Worm (Caenorhabditis elegans): Measurements from ENCODE around the gene npp-9.
A peak's percentile ranks its signal among the peaks of the same experiment; 100 is the strongest.

Gene npp-9

ce11 chrIII:3404354-3404913 lies at the start of gene npp-9, which contains the start of gene F59A2.5:
Gene npp-9, minus strand, starts transcription at chrIII:3404479.
Gene F59A2.5, plus strand, starts transcription at chrIII:3404863.
- no peak for TF ChIP-seq unc-62 (GFP tag; optimal IDR thresholded peaks at IDR 0.05)
- no peak for TF ChIP-seq ceh-16 (tag; optimal IDR thresholded peaks at IDR 0.05)
- peak; percentile 77 for TF ChIP-seq pha-4 (tag; optimal IDR thresholded peaks at IDR 0.05)
- no peak for TF ChIP-seq nhr-43 (tag; optimal IDR thresholded peaks at IDR 0.05; ENCODE audit: poor library complexity, severe bottlenecking)
- peak in 1 of 3 experiments; percentile 7 for TF ChIP-seq elt-3 (tag; optimal IDR thresholded peaks at IDR 0.05)
- TF ChIP-seq ceh-82 (tag; optimal IDR thresholded peaks at IDR 0.05): no peak
- no peak for TF ChIP-seq fos-1 (tag; optimal IDR thresholded peaks at IDR 0.05)
- TF ChIP-seq mdl-1 (tag; optimal IDR thresholded peaks at IDR 0.05): no peak
- TF ChIP-seq nhr-28 (tag; optimal IDR thresholded peaks at IDR 0.05): no peak
- TF ChIP-seq ama-1 (optimal IDR thresholded peaks at IDR 0.05): no peak
- no peak for TF ChIP-seq daf-12 (tag; optimal IDR thresholded peaks at IDR 0.05)
- TF ChIP-seq hmg-11 (tag; optimal IDR thresholded peaks at IDR 0.05): peak; percentile 33
- no peak for TF ChIP-seq ceh-28 (tag; optimal IDR thresholded peaks at IDR 0.05)
- TF ChIP-seq nhr-25 (tag; optimal IDR thresholded peaks at IDR 0.05): peak; percentile 40
- TF ChIP-seq nhr-12 (tag; optimal IDR thresholded peaks at IDR 0.05): no peak
- TF ChIP-seq elt-1 (tag; optimal IDR thresholded peaks at IDR 0.05): no peak
- no peak for TF ChIP-seq skn-1 (tag; optimal IDR thresholded peaks at IDR 0.05)
- TF ChIP-seq zag-1 (tag; optimal IDR thresholded peaks at IDR 0.05): no peak
- no peak for TF ChIP-seq aly-2 (tag; optimal IDR thresholded peaks at IDR 0.05)
- TF ChIP-seq unc-39 (tag; optimal IDR thresholded peaks at IDR 0.05): no peak
- TF ChIP-seq pqm-1 (tag; optimal IDR thresholded peaks at IDR 0.05): peak; percentile 2
- TF ChIP-seq nhr-67 (tag; optimal IDR thresholded peaks at IDR 0.05): no peak
- TF ChIP-seq snpc-4 (tag; optimal IDR thresholded peaks at IDR 0.05): no peak
- TF ChIP-seq jun-1 (tag; optimal IDR thresholded peaks at IDR 0.05): no peak
- no peak for TF ChIP-seq sea-2 (GFP tag; optimal IDR thresholded peaks at IDR 0.05)
- TF ChIP-seq nhr-237 (tag; optimal IDR thresholded peaks at IDR 0.05): no peak
- no peak for TF ChIP-seq ztf-4 (tag; optimal IDR thresholded peaks at IDR 0.05)
- TF ChIP-seq lsy-12 (tag; optimal IDR thresholded peaks at IDR 0.05): no peak
- TF ChIP-seq eor-1 (tag; optimal IDR thresholded peaks at IDR 0.05): no peak
- no peak for TF ChIP-seq nhr-76 (tag; optimal IDR thresholded peaks at IDR 0.05)
- TF ChIP-seq nfya-1 (tag; optimal IDR thresholded peaks at IDR 0.05; ENCODE audit: insufficient read depth): peak; percentile 80
- TF ChIP-seq ZK546.5 (tag; optimal IDR thresholded peaks at IDR 0.05): no peak
- peak; percentile 53 for TF ChIP-seq lin-39 (tag; optimal IDR thresholded peaks at IDR 0.05)
- no peak for TF ChIP-seq nhr-11 (tag; optimal IDR thresholded peaks at IDR 0.05)
- TF ChIP-seq egl-5 (tag; optimal IDR thresholded peaks at IDR 0.05): no peak
- TF ChIP-seq elt-2 (tag; optimal IDR thresholded peaks at IDR 0.05): no peak
- no peak for TF ChIP-seq fkh-10 (GFP tag; optimal IDR thresholded peaks at IDR 0.05)
- TF ChIP-seq mml-1 (tag; optimal IDR thresholded peaks at IDR 0.05): no peak
- TF ChIP-seq lin-15B (tag; optimal IDR thresholded peaks at IDR 0.05): peak; percentile 73
- no peak for TF ChIP-seq tbx-2 (tag; optimal IDR thresholded peaks at IDR 0.05)
- TF ChIP-seq ceh-9 (tag; optimal IDR thresholded peaks at IDR 0.05): no peak
- no peak for TF ChIP-seq ztf-11 (tag; optimal IDR thresholded peaks at IDR 0.05)
- peak; percentile 48 for TF ChIP-seq nhr-23 (tag; optimal IDR thresholded peaks at IDR 0.05)
- TF ChIP-seq R02D3.7 (tag; optimal IDR thresholded peaks at IDR 0.05): peak; percentile 95
- TF ChIP-seq nhr-77 (tag; optimal IDR thresholded peaks at IDR 0.05): no peak
- no peak for TF ChIP-seq egl-27 (tag; optimal IDR thresholded peaks at IDR 0.05)
- TF ChIP-seq fkh-2 (tag; optimal IDR thresholded peaks at IDR 0.05): no peak
